Worm (Caenorhabditis elegans) whole organism, young adult: Measurements from ENCODE around the gene ZK563.2.

Experiments used
- B0019.2 ChIP-seq: fragments of 200-800 bp; sonication (Bioruptor generic); conservative IDR thresholded peaks from 2 replicates; pipeline ENCODE4 v1.3.6; 2022; ENCODE audit warnings: missing genetic modification reagents, missing genetic modification characterization, missing compliant biosample characterization
- B0336.3 ChIP-seq: fragments of 200-800 bp; sonication (Bioruptor generic); IDR thresholded peaks from 2 replicates; pipeline ENCODE4 v1.3.6; 2022; ENCODE audit warnings: missing genetic modification characterization, missing compliant biosample characterization
- D2030.7 ChIP-seq: fragments of 200-800 bp; sonication (Bioruptor generic); IDR thresholded peaks from 2 replicates; pipeline ENCODE4 v1.3.6; 2022; ENCODE audit warnings: missing genetic modification reagents, missing genetic modification characterization, missing compliant biosample characterization
- F22D6.2 ChIP-seq: sonication (generic microtip); optimal IDR thresholded peaks from 2 replicates; lab custom pipeline; 2016; ENCODE audit warnings: mild to moderate bottlenecking, missing genetic modification characterization, missing compliant biosample characterization
- F23B12.7 ChIP-seq: sonication (generic microtip); optimal IDR thresholded peaks from 2 replicates; lab custom pipeline; 2017; ENCODE audit warnings: missing genetic modification characterization, mild to moderate bottlenecking, missing compliant biosample characterization, antibody characterized with exemption, moderate library complexity; ENCODE audit not compliant: insufficient read depth
- F33H1.4 ChIP-seq: fragments of 200-800 bp; sonication (Bioruptor generic); IDR thresholded peaks from 2 replicates; pipeline ENCODE4 v1.3.6; 2022; ENCODE audit warnings: missing genetic modification reagents, missing genetic modification characterization, missing compliant biosample characterization
- F39B2.1 ChIP-seq: fragments of 200-800 bp; sonication (Bioruptor generic); IDR thresholded peaks from 2 replicates; pipeline ENCODE4 v1.3.6; 2022; ENCODE audit warnings: missing genetic modification reagents, missing genetic modification characterization, missing compliant biosample characterization
- F52B5.7 ChIP-seq: sonication (generic microtip); optimal IDR thresholded peaks from 2 replicates; lab custom pipeline; 2016; ENCODE audit warnings: mild to moderate bottlenecking, missing genetic modification characterization, missing compliant biosample characterization
- F57A8.1 ChIP-seq: fragments of 200-800 bp; sonication (Bioruptor generic); optimal IDR thresholded peaks from 2 replicates; lab custom pipeline; 2018; ENCODE audit warnings: mild to moderate bottlenecking, missing genetic modification characterization, moderate library complexity, missing compliant biosample characterization
- K11D2.4 ChIP-seq: fragments of 200-800 bp; sonication (Bioruptor generic); IDR thresholded peaks from 2 replicates; pipeline ENCODE4 v1.3.6; 2022; ENCODE audit warnings: missing genetic modification reagents, missing genetic modification characterization, missing compliant biosample characterization
- T07F8.4 ChIP-seq: sonication (generic microtip); optimal IDR thresholded peaks from 2 replicates; lab custom pipeline; 2016; ENCODE audit warnings: mild to moderate bottlenecking, missing genetic modification characterization, moderate library complexity, missing compliant biosample characterization
- Y56A3A.18 ChIP-seq: fragments of 200-800 bp; sonication (Bioruptor generic); IDR thresholded peaks from 2 replicates; pipeline ENCODE4 v1.3.6; 2022; ENCODE audit warnings: missing genetic modification reagents, missing genetic modification characterization, missing compliant biosample characterization
- Y67H2A.10 ChIP-seq: fragments of 200-800 bp; sonication (Bioruptor generic); conservative IDR thresholded peaks from 2 replicates; pipeline ENCODE4 v1.3.6; 2022; ENCODE audit warnings: missing genetic modification reagents, missing genetic modification characterization, missing compliant biosample characterization
- aptf-2 ChIP-seq: fragments of 200-800 bp; sonication (Bioruptor generic); conservative IDR thresholded peaks from 2 replicates; pipeline ENCODE4 v1.3.6; 2022; ENCODE audit warnings: missing genetic modification reagents, missing genetic modification characterization, missing compliant biosample characterization
- athp-1 ChIP-seq: sonication (generic microtip); optimal IDR thresholded peaks from 2 replicates; lab custom pipeline; 2017; ENCODE audit warnings: mild to moderate bottlenecking, missing genetic modification characterization, missing compliant biosample characterization
- attf-3 ChIP-seq: fragments of 200-800 bp; sonication (Bioruptor generic); conservative IDR thresholded peaks from 2 replicates; pipeline ENCODE4 v1.3.6; 2022; ENCODE audit warnings: missing genetic modification reagents, missing genetic modification characterization, missing compliant biosample characterization
- ccch-3 ChIP-seq: fragments of 200-800 bp; sonication (Bioruptor generic); optimal IDR thresholded peaks from 2 replicates; lab custom pipeline; 2018; ENCODE audit warnings: mild to moderate bottlenecking, missing genetic modification characterization, missing compliant biosample characterization
- cebp-2 ChIP-seq: fragments of 200-800 bp; sonication (Bioruptor generic); IDR thresholded peaks from 2 replicates; pipeline ENCODE4 v1.3.6; 2022; ENCODE audit warnings: missing genetic modification characterization, missing compliant biosample characterization
- ceh-100 ChIP-seq: fragments of 200-800 bp; sonication (Bioruptor generic); IDR thresholded peaks from 2 replicates; pipeline ENCODE4 v1.3.6; 2022; ENCODE audit warnings: missing genetic modification reagents, missing genetic modification characterization, missing compliant biosample characterization
- ceh-79 ChIP-seq: sonication (generic microtip); optimal IDR thresholded peaks from 2 replicates; lab custom pipeline; 2017; ENCODE audit warnings: mild to moderate bottlenecking, missing genetic modification characterization, missing compliant biosample characterization
- die-1 ChIP-seq: sonication (generic microtip); optimal IDR thresholded peaks from 2 replicates; lab custom pipeline; 2016; ENCODE audit warnings: missing genotype, mild to moderate bottlenecking, missing genetic modification characterization, missing compliant biosample characterization
- dpl-1 ChIP-seq: fragments of 150-350 bp; optimal IDR thresholded peaks from 2 replicates; lab custom pipeline; 2014; ENCODE audit warnings: missing biosample characterization, missing genetic modification reagents, missing genetic modification characterization
- egl-44 ChIP-seq: fragments of 200-800 bp; sonication (Bioruptor generic); IDR thresholded peaks from 2 replicates; pipeline ENCODE4 v1.3.6; 2022; ENCODE audit warnings: missing genetic modification reagents, missing genetic modification characterization, missing compliant biosample characterization
- ekl-4 ChIP-seq: fragments of 200-800 bp; sonication (Bioruptor generic); IDR thresholded peaks from 2 replicates; pipeline ENCODE4 v1.3.6; 2022; ENCODE audit warnings: missing genetic modification reagents, missing genetic modification characterization, missing compliant biosample characterization
- fkh-3 ChIP-seq: sonication (generic microtip); optimal IDR thresholded peaks from 2 replicates; lab custom pipeline; 2016; ENCODE audit warnings: mild to moderate bottlenecking, missing genetic modification characterization, missing compliant biosample characterization
- gei-17 ChIP-seq: fragments of 200-800 bp; sonication (Bioruptor generic); optimal IDR thresholded peaks from 2 replicates; lab custom pipeline; 2018; ENCODE audit warnings: mild to moderate bottlenecking, missing genetic modification characterization, missing compliant biosample characterization
- hlh-12 ChIP-seq: sonication (generic microtip); optimal IDR thresholded peaks from 2 replicates; lab custom pipeline; 2016; ENCODE audit warnings: missing genetic modification characterization, missing compliant biosample characterization
- hlh-26 ChIP-seq: fragments of 200-800 bp; sonication (Bioruptor generic); conservative IDR thresholded peaks from 2 replicates; pipeline ENCODE4 v1.3.6; 2022; ENCODE audit warnings: missing genetic modification reagents, missing genetic modification characterization, missing compliant biosample characterization
- lag-1 ChIP-seq: fragments of 200-800 bp; sonication (Bioruptor generic); IDR thresholded peaks from 2 replicates; pipeline ENCODE4 v1.3.6; 2022; ENCODE audit warnings: missing genetic modification reagents, missing genetic modification characterization, missing compliant biosample characterization
- let-526 ChIP-seq: fragments of 200-800 bp; sonication (Bioruptor generic); IDR thresholded peaks from 2 replicates; pipeline ENCODE4 v1.3.6; 2022; ENCODE audit warnings: missing genetic modification reagents, missing genetic modification characterization, missing compliant biosample characterization
- let-607 ChIP-seq, 2 experiments: fragments of 200-800 bp in 1 of 2; sonication (Bioruptor generic) in 1 of 2; sonication (generic microtip) in 1 of 2; optimal IDR thresholded peaks; 2 replicates each; lab custom pipeline; 2016 to 2018; ENCODE audit warnings: mild to moderate bottlenecking in 2 of 2, missing compliant biosample characterization in 2 of 2, missing genetic modification characterization in 2 of 2, moderate library complexity in 2 of 2, missing genotype in 1 of 2
- lin-35 ChIP-seq, 3 experiments: fragments of 150-350 bp in 2 of 3; sonication (generic microtip) in 1 of 3; optimal IDR thresholded peaks; 2 replicates each; lab custom pipeline; 2014 to 2018; ENCODE audit warnings: missing biosample characterization in 3 of 3, missing genetic modification characterization in 3 of 3, missing genetic modification reagents in 3 of 3
- mxl-1 ChIP-seq: sonication (generic microtip); optimal IDR thresholded peaks from 2 replicates; lab custom pipeline; 2016; ENCODE audit warnings: missing genetic modification characterization, missing compliant biosample characterization
- nfya-1 ChIP-seq: sonication (generic microtip); optimal IDR thresholded peaks from 2 replicates; lab custom pipeline; 2017; ENCODE audit warnings: antibody characterized with exemption, missing compliant biosample characterization, missing genetic modification characterization, borderline replicate concordance; ENCODE audit not compliant: insufficient read depth
- nhr-179 ChIP-seq: sonication (generic microtip); optimal IDR thresholded peaks from 2 replicates; lab custom pipeline; 2016; ENCODE audit warnings: mild to moderate bottlenecking, missing genetic modification characterization, missing compliant biosample characterization
- nhr-27 ChIP-seq: fragments of 200-800 bp; sonication (Bioruptor generic); optimal IDR thresholded peaks from 2 replicates; lab custom pipeline; 2018; ENCODE audit warnings: mild to moderate bottlenecking, missing genetic modification characterization, moderate library complexity, missing compliant biosample characterization
- pbrm-1 ChIP-seq: fragments of 200-800 bp; sonication (Bioruptor generic); IDR thresholded peaks from 2 replicates; pipeline ENCODE4 v1.3.6; 2022; ENCODE audit warnings: missing genetic modification reagents, missing genetic modification characterization, missing compliant biosample characterization
- pha-4 ChIP-seq: fragments of 150-350 bp; sonication (generic microtip); optimal IDR thresholded peaks from 2 replicates; lab custom pipeline; 2014; ENCODE audit warnings: missing biosample characterization, missing genetic modification reagents, missing genetic modification characterization
- rec-8 ChIP-seq, 2 experiments: sonication (generic microtip); optimal IDR thresholded peaks; 2 replicates each; lab custom pipeline; 2016; ENCODE audit warnings: mild to moderate bottlenecking in 2 of 2, missing genetic modification characterization in 2 of 2, missing genetic modification reagents in 2 of 2, missing genotype in 2 of 2, missing biosample characterization in 1 of 2, missing compliant biosample characterization in 1 of 2, moderate library complexity in 1 of 2
- rpc-1 ChIP-seq, 2 experiments: fragments of 150-350 bp in 1 of 2; sonication (generic microtip) in 1 of 2; optimal IDR thresholded peaks; 2 replicates each; lab custom pipeline; 2014 to 2018; ENCODE audit warnings: missing biosample characterization in 1 of 2, missing genetic modification characterization in 1 of 2, missing genetic modification reagents in 1 of 2, missing genotype in 1 of 2
- sdz-38 ChIP-seq: sonication (generic microtip); optimal IDR thresholded peaks from 2 replicates; lab custom pipeline; 2016; ENCODE audit warnings: missing genotype, missing genetic modification characterization, missing compliant biosample characterization
- sea-2 ChIP-seq: fragments of 200-800 bp; sonication (Bioruptor generic); IDR thresholded peaks from 2 replicates; pipeline ENCODE4 v1.3.6; 2022; ENCODE audit warnings: missing genetic modification characterization, missing compliant biosample characterization
- xnd-1 ChIP-seq: sonication (generic microtip); optimal IDR thresholded peaks from 2 replicates; lab custom pipeline; 2016; ENCODE audit warnings: missing genotype, missing genetic modification reagents, missing genetic modification characterization, missing compliant biosample characterization
- zim-3 ChIP-seq: sonication (generic microtip); optimal IDR thresholded peaks from 2 replicates; lab custom pipeline; 2017; ENCODE audit warnings: mild to moderate bottlenecking, missing genetic modification characterization, moderate library complexity, missing compliant biosample characterization
- ztf-25 ChIP-seq: fragments of 200-800 bp; sonication (Bioruptor generic); IDR thresholded peaks from 2 replicates; pipeline ENCODE4 v1.3.6; 2022; ENCODE audit warnings: missing genetic modification reagents, missing genetic modification characterization, missing compliant biosample characterization
- ztf-3 ChIP-seq: fragments of 200-800 bp; sonication (Bioruptor generic); optimal IDR thresholded peaks from 2 replicates; lab custom pipeline; 2018; ENCODE audit warnings: mild to moderate bottlenecking, missing genetic modification characterization, missing compliant biosample characterization

Gene ZK563.2

ce11 chrX:3369442-3369841 is 683 bp downstream of the ZK563.2 start (continued):
- no peak for TF ChIP-seq lin-35 (GFP tag; optimal IDR thresholded peaks at IDR 0.05; lab: Kevin White, UChicago)

DNA sequence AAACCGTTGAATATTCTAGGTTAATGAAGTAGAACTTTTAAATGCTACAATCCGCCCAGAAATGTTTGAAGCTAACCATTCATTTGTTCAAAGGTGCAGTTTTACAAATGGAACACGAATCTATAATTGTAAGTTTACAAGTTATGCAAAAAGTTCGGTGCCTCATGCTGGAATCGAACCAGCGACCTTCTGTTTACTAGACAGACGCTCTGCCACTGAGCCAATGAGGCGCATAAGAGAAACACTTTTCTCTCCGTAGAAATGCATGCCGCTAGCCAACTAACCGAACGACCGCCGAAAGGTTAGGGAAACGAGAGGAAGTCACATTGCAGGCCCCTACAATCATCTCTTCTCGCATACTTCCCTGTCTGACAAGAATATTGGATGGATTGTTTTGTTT is 2.5 kb downstream of the ZK563.2 start:
- TF ChIP-seq aptf-2 (GFP tag; lab: Robert Waterston, UW) (no peak), Y67H2A.10 (GFP tag; lab: Robert Waterston, UW) (peak; percentile 65), B0336.3 (GFP tag; lab: Robert Waterston, UW) (peak; percentile 55; the same call in 1 of the 2 replicates), dpl-1 (no peak), D2030.7 (GFP tag; lab: Robert Waterston, UW) (peak; percentile 73), ztf-3 (GFP tag; lab: Kevin White, UChicago) (peak; percentile 52), hlh-12 (tag; lab: Kevin White, UChicago) (peak; percentile 7), pha-4 (no peak), nhr-27 (tag; lab: Kevin White, UChicago) (peak; percentile 48), mxl-1 (peak; percentile 44), rec-8 (tag; optimal IDR thresholded peaks at IDR 0.05; lab: Kevin White, UChicago) (peak; percentile 62 to 75), ceh-100 (GFP tag; lab: Robert Waterston, UW) (peak; percentile 44), attf-3 (GFP tag; lab: Robert Waterston, UW) (no peak; the same call in 1 of the 2 replicates), cebp-2 (GFP tag; lab: Robert Waterston, UW) (0 out of 2 replicates have a peak, but pooled peaks have one; percentile 76), rpc-1 (optimal IDR thresholded peaks at IDR 0.05; lab: Kevin White, UChicago) (peak; percentile 94), rpc-1 (tag; optimal IDR thresholded peaks at IDR 0.05; lab: Kevin White, UChicago) (peak; percentile 91), pbrm-1 (GFP tag; lab: Robert Waterston, UW) (peak; percentile 80), zim-3 (tag; lab: Kevin White, UChicago) (peak; percentile 46), F52B5.7 (tag; lab: Kevin White, UChicago) (peak; percentile 75), let-526 (GFP tag; lab: Robert Waterston, UW) (no peak), Y56A3A.18 (GFP tag; lab: Robert Waterston, UW) (peak; percentile 72; the same call in 1 of the 2 replicates), gei-17 (GFP tag; lab: Kevin White, UChicago) (peak; percentile 60), nfya-1 (tag; lab: Kevin White, UChicago) (no peak), F39B2.1 (GFP tag; lab: Robert Waterston, UW) (no peak), F22D6.2 (tag; lab: Kevin White, UChicago) (no peak), nhr-179 (tag; lab: Kevin White, UChicago) (peak; percentile 20), ztf-25 (peak; percentile 96), let-607 (tag; optimal IDR thresholded peaks at IDR 0.05; lab: Kevin White, UChicago) (peak; percentile 5 to 25), xnd-1 (tag; lab: Kevin White, UChicago) (no peak), hlh-26 (GFP tag; lab: Robert Waterston, UW) (no peak), K11D2.4 (peak; percentile 67), lag-1 (no peak), fkh-3 (tag; lab: Kevin White, UChicago) (peak; percentile 33), sdz-38 (tag; lab: Kevin White, UChicago) (no peak), egl-44 (GFP tag; lab: Robert Waterston, UW) (peak; percentile 75), sea-2 (GFP tag; lab: Robert Waterston, UW) (no peak), athp-1 (tag; lab: Kevin White, UChicago) (peak; percentile 55), ekl-4 (peak; percentile 79), die-1 (tag; lab: Kevin White, UChicago) (peak; percentile 90), ceh-79 (tag; lab: Kevin White, UChicago) (peak; percentile 35), T07F8.4 (tag; lab: Kevin White, UChicago) (peak; percentile 75), ccch-3 (GFP tag; lab: Kevin White, UChicago) (no peak), B0019.2 (no peak), F23B12.7 (tag; lab: Kevin White, UChicago) (peak; percentile 55), F57A8.1 (peak; percentile 59), F33H1.4 (GFP tag; lab: Robert Waterston, UW) (no peak)
